Fruit fly (Drosophila melanogaster) whole organism, prepupa: ENCODE results near the gene CG14183.
A peak's percentile ranks its signal among the peaks of the same experiment; 100 is the strongest.

ENCODE experiments used
- CG10631 ChIP-seq: fragments of 200-800 bp; sonication (Bioruptor generic); optimal IDR thresholded peaks from 2 replicates; lab custom pipeline; 2016; ENCODE audit warnings: missing biosample characterization, missing genetic modification characterization
- CG10669 ChIP-seq: fragments of 200-800 bp; sonication (Bioruptor generic); optimal IDR thresholded peaks from 3 replicates; lab custom pipeline; 2018; ENCODE audit warnings: missing biosample characterization, mild to moderate bottlenecking, missing genetic modification characterization, moderate library complexity
- CG11902 ChIP-seq: fragments of 200-800 bp; sonication (Bioruptor generic); optimal IDR thresholded peaks from 3 replicates; lab custom pipeline; 2016; ENCODE audit warnings: missing biosample characterization, missing genetic modification characterization
- CG15336 ChIP-seq: fragments of 200-800 bp; sonication (Bioruptor generic); IDR thresholded peaks from 2 replicates; pipeline ENCODE4 v1.3.6; 2022; ENCODE audit warnings: missing biosample characterization, missing genetic modification characterization
- CG16779 ChIP-seq: fragments of 200-800 bp; sonication (Bioruptor generic); optimal IDR thresholded peaks from 3 replicates; lab custom pipeline; 2017; ENCODE audit warnings: missing biosample characterization, mild to moderate bottlenecking, missing genetic modification characterization
- CG31627 ChIP-seq: fragments of 200-800 bp; sonication (Bioruptor generic); optimal IDR thresholded peaks from 3 replicates; lab custom pipeline; 2016; ENCODE audit warnings: missing biosample characterization, missing genetic modification characterization
- CG34406 ChIP-seq: fragments of 200-800 bp; sonication (Bioruptor generic); optimal IDR thresholded peaks from 3 replicates; lab custom pipeline; 2016; ENCODE audit warnings: missing biosample characterization, missing genetic modification characterization
- CG3919 ChIP-seq: fragments of 200-800 bp; sonication (Bioruptor generic); optimal IDR thresholded peaks from 3 replicates; lab custom pipeline; 2016; ENCODE audit warnings: missing biosample characterization, missing genetic modification characterization
- CG4318 ChIP-seq: fragments of 200-800 bp; sonication (Bioruptor generic); optimal IDR thresholded peaks from 3 replicates; lab custom pipeline; 2017; ENCODE audit warnings: missing biosample characterization, mild to moderate bottlenecking, missing genetic modification characterization
- CG6163 ChIP-seq: fragments of 200-800 bp; sonication (Bioruptor generic); IDR thresholded peaks from 3 replicates; pipeline ENCODE4 v1.3.6; 2022; ENCODE audit warnings: missing biosample characterization, missing genetic modification characterization
- CG6276 ChIP-seq: fragments of 200-800 bp; sonication (Bioruptor generic); optimal IDR thresholded peaks from 2 replicates; lab custom pipeline; 2017; ENCODE audit warnings: missing biosample characterization, mild to moderate bottlenecking, missing genetic modification characterization
- CG6854 ChIP-seq: fragments of 200-800 bp; sonication (Bioruptor generic); optimal IDR thresholded peaks from 2 replicates; lab custom pipeline; 2017; ENCODE audit warnings: missing biosample characterization, mild to moderate bottlenecking, missing genetic modification characterization
- CG8119 ChIP-seq: fragments of 200-800 bp; sonication (Bioruptor generic); IDR thresholded peaks from 3 replicates; pipeline ENCODE4 v1.3.6; 2022; ENCODE audit warnings: missing biosample characterization, missing genetic modification characterization
- CG8632 ChIP-seq: fragments of 200-800 bp; sonication (Bioruptor generic); optimal IDR thresholded peaks from 3 replicates; lab custom pipeline; 2016; ENCODE audit warnings: missing biosample characterization, missing genetic modification characterization
- Eip93F ChIP-seq: fragments of 200-800 bp; sonication (Bioruptor generic); optimal IDR thresholded peaks from 2 replicates; lab custom pipeline; 2016; ENCODE audit warnings: missing biosample characterization, mild to moderate bottlenecking, missing genetic modification characterization
- Ets21C ChIP-seq: fragments of 200-800 bp; sonication (Bioruptor generic); optimal IDR thresholded peaks from 3 replicates; lab custom pipeline; 2016; ENCODE audit warnings: missing biosample characterization, missing genetic modification characterization
- Ets96B ChIP-seq: fragments of 200-800 bp; optimal IDR thresholded peaks from 2 replicates; lab custom pipeline; 2019; ENCODE audit warnings: missing biosample characterization, mild to moderate bottlenecking, missing genetic modification characterization, moderate library complexity
- Gug ChIP-seq: fragments of 200-800 bp; sonication (Bioruptor generic); IDR thresholded peaks from 2 replicates; pipeline ENCODE4 v1.3.6; 2022; ENCODE audit warnings: missing biosample characterization, missing genetic modification characterization
- Hr38 ChIP-seq: sonication (Bioruptor generic); optimal IDR thresholded peaks from 2 replicates; lab custom pipeline; 2016; ENCODE audit warnings: missing biosample characterization, missing genetic modification characterization
- Hr39 ChIP-seq: fragments of 200-800 bp; sonication (Bioruptor generic); optimal IDR thresholded peaks from 2 replicates; lab custom pipeline; 2016; ENCODE audit warnings: missing biosample characterization, missing genetic modification characterization
- Hr4 ChIP-seq: fragments of 200-800 bp; sonication (Bioruptor generic); optimal IDR thresholded peaks from 3 replicates; lab custom pipeline; 2016; ENCODE audit warnings: missing biosample characterization, missing genetic modification characterization
- OdsH ChIP-seq: fragments of 200-800 bp; sonication (Bioruptor generic); optimal IDR thresholded peaks from 3 replicates; lab custom pipeline; 2016; ENCODE audit warnings: missing biosample characterization, missing genetic modification characterization
- Sox15 ChIP-seq: fragments of 200-800 bp; sonication (Bioruptor generic); optimal IDR thresholded peaks from 3 replicates; lab custom pipeline; 2016; ENCODE audit warnings: missing biosample characterization, missing genetic modification characterization
- acj6 ChIP-seq: fragments of 200-800 bp; sonication (Bioruptor generic); optimal IDR thresholded peaks from 3 replicates; lab custom pipeline; 2016; ENCODE audit warnings: missing biosample characterization, missing genetic modification characterization
- dac ChIP-seq: fragments of 200-800 bp; sonication (Bioruptor generic); optimal IDR thresholded peaks from 2 replicates; lab custom pipeline; 2017; ENCODE audit warnings: missing biosample characterization, mild to moderate bottlenecking, missing genetic modification characterization
- esn ChIP-seq: fragments of 200-800 bp; sonication (Bioruptor generic); optimal IDR thresholded peaks from 2 replicates; lab custom pipeline; 2016; ENCODE audit warnings: missing biosample characterization, mild to moderate bottlenecking, missing genetic modification characterization, moderate library complexity
- fkh ChIP-seq: fragments of 200-800 bp; sonication (Bioruptor generic); optimal IDR thresholded peaks from 3 replicates; lab custom pipeline; 2017; ENCODE audit warnings: missing biosample characterization, mild to moderate bottlenecking, missing genetic modification characterization, moderate library complexity
- lz ChIP-seq: fragments of 200-800 bp; sonication (Bioruptor generic); optimal IDR thresholded peaks from 3 replicates; lab custom pipeline; 2016; ENCODE audit warnings: missing biosample characterization, missing genetic modification characterization
- net ChIP-seq: fragments of 200-800 bp; sonication (Bioruptor generic); optimal IDR thresholded peaks from 3 replicates; lab custom pipeline; 2016; ENCODE audit warnings: missing biosample characterization, missing genetic modification characterization
- pdm3 ChIP-seq: fragments of 200-800 bp; sonication (Bioruptor generic); optimal IDR thresholded peaks from 3 replicates; lab custom pipeline; 2016; ENCODE audit warnings: missing biosample characterization, missing genetic modification characterization
- spab ChIP-seq: fragments of 200-800 bp; sonication (Bioruptor generic); optimal IDR thresholded peaks from 2 replicates; lab custom pipeline; 2017; ENCODE audit warnings: missing biosample characterization, mild to moderate bottlenecking, missing genetic modification characterization, missing genetic modification reagents
- svp ChIP-seq: fragments of 200-800 bp; sonication (Bioruptor generic); peaks from one replicate; lab custom pipeline; 2016; ENCODE audit warnings: missing biosample characterization, missing genetic modification characterization
- vri ChIP-seq: fragments of 200-800 bp; sonication (Bioruptor generic); optimal IDR thresholded peaks from 3 replicates; lab custom pipeline; 2016; ENCODE audit warnings: missing biosample characterization, mild to moderate bottlenecking, missing genetic modification characterization

The CG14183 gene

dm6 chr3L:19994015-19994414, 33.6 kb downstream of the CG14183 start:
- TF ChIP-seq esn, result no peak
- no peak for TF ChIP-seq CG6854 (GFP tag; lab: Kevin White, UChicago)
- TF ChIP-seq CG4318 (GFP tag; lab: Kevin White, UChicago), result no peak
- TF ChIP-seq Sox15 (GFP tag; lab: Kevin White, UChicago), result no peak
- no peak for TF ChIP-seq CG31627 (GFP tag; lab: Kevin White, UChicago)
- TF ChIP-seq CG6163 (GFP tag; lab: Robert Waterston, UW), result no peak
- no peak for TF ChIP-seq dac (GFP tag; lab: Kevin White, UChicago)
- TF ChIP-seq acj6, result no peak
- TF ChIP-seq Ets21C, result no peak
- no peak for TF ChIP-seq CG8119 (GFP tag; lab: Robert Waterston, UW)
- TF ChIP-seq Hr38 (GFP tag; lab: Kevin White, UChicago), result no peak
- TF ChIP-seq net (GFP tag; lab: Kevin White, UChicago), result no peak
- TF ChIP-seq CG3919, result no peak
- no peak for TF ChIP-seq Gug (GFP tag; lab: Robert Waterston, UW)
- TF ChIP-seq lz (GFP tag; lab: Kevin White, UChicago), result no peak
- no peak for TF ChIP-seq CG34406 (GFP tag; lab: Kevin White, UChicago)
- TF ChIP-seq spab (GFP tag; lab: Kevin White, UChicago), result no peak
- no peak for TF ChIP-seq Eip93F (GFP tag; lab: Kevin White, UChicago)
- TF ChIP-seq svp, result no peak
- TF ChIP-seq, all 60 proteins: peak for 0

- TF ChIP-seq CG10669 (GFP tag; lab: Kevin White, UChicago), result no peak
- TF ChIP-seq fkh (GFP tag; lab: Kevin White, UChicago), result peak; percentile 73
- TF ChIP-seq Gug (GFP tag; lab: Robert Waterston, UW), result no peak
- TF ChIP-seq CG16779 (tag; lab: Kevin White, UChicago), result no peak
- TF ChIP-seq CG34406 (GFP tag; lab: Kevin White, UChicago), result no peak
- peak; percentile 14 for TF ChIP-seq lz (GFP tag; lab: Kevin White, UChicago)
- TF ChIP-seq CG31627 (GFP tag; lab: Kevin White, UChicago), result peak; percentile 15
- TF ChIP-seq CG15336 (GFP tag; lab: Robert Waterston, UW), result no peak
- TF ChIP-seq OdsH (GFP tag; lab: Kevin White, UChicago), result no peak
- TF ChIP-seq Hr4, result peak; percentile 1
- no peak for TF ChIP-seq CG6163 (GFP tag; lab: Robert Waterston, UW)
- TF ChIP-seq, all 60 proteins: peak for 4
Measured at dm6 chr3L:19991714-19992231, 35.9 kb downstream of the CG14183 start, which contains the start of the genes CG7646 and Nca. Gene CG7646, plus strand, starts transcription at chr3L:19991887. Gene Nca, plus strand, starts transcription at chr3L:19991887.

- no peak for TF ChIP-seq CG11902
- TF ChIP-seq CG8632 (GFP tag; lab: Kevin White, UChicago), result no peak
- TF ChIP-seq Hr39 (GFP tag; lab: Kevin White, UChicago), result no peak
- TF ChIP-seq Ets96B, result no peak
- TF ChIP-seq OdsH (GFP tag; lab: Kevin White, UChicago), result no peak
- no peak for TF ChIP-seq pdm3 (GFP tag; lab: Kevin White, UChicago)
- no peak for TF ChIP-seq CG10631 (GFP tag; lab: Kevin White, UChicago)
Measured at dm6 chr3L:19991120-19991519, 36.5 kb downstream of the CG14183 start, which contains the start of gene fln. Gene fln, minus strand, starts transcription at chr3L:19991220.

dm6 chr3L:19988891-19989290, 38.7 kb downstream of the CG14183 start, which contains the start of gene Csas:
Gene Csas, minus strand, starts transcription at chr3L:19988991.
- TF ChIP-seq Sox15 (GFP tag; lab: Kevin White, UChicago), result no peak
- no peak for TF ChIP-seq fkh (GFP tag; lab: Kevin White, UChicago)
- peak; percentile 29; the same call in 1 of the 2 replicates for TF ChIP-seq CG15336 (GFP tag; lab: Robert Waterston, UW)

- TF ChIP-seq vri (GFP tag; lab: Kevin White, UChicago), result no peak
- TF ChIP-seq CG6276, result no peak
- TF ChIP-seq svp, result no peak
Measured at dm6 chr3L:19985768-19986167, 41.9 kb downstream of the CG14183 start, which contains the start of the genes hale and schuy. Gene hale, minus strand, starts transcription at chr3L:19985868. Gene schuy, plus strand, starts transcription at chr3L:19986093.
